Worm (Caenorhabditis elegans) whole organism, L3 larva: ENCODE results near the gene srx-93.

ENCODE experiments used
- elt-1 ChIP-seq: fragments of 150-350 bp; optimal IDR thresholded peaks from 2 replicates; lab custom pipeline; 2014; ENCODE audit warnings: missing biosample characterization, missing genetic modification characterization
- lin-15B ChIP-seq: fragments of 150-350 bp; optimal IDR thresholded peaks from 2 replicates; lab custom pipeline; 2014; ENCODE audit warnings: missing biosample characterization, missing genetic modification characterization
- nhr-11 ChIP-seq: fragments of 150-350 bp; optimal IDR thresholded peaks from 2 replicates; lab custom pipeline; 2014; ENCODE audit warnings: missing biosample characterization, missing genetic modification characterization
- pqm-1 ChIP-seq: fragments of 150-350 bp; optimal IDR thresholded peaks from 2 replicates; lab custom pipeline; 2017; ENCODE audit warnings: missing biosample characterization, missing genetic modification characterization, inconsistent platforms

ce11 chrV:3611654-3612053 is 8.9 kb downstream of the srx-93 start, which contains the start of gene T22F3.10:
- TF ChIP-seq elt-1 (tag; lab: Kevin White, UChicago) (no peak), pqm-1 (tag; lab: Kevin White, UChicago) (no peak), nhr-11 (tag; lab: Kevin White, UChicago) (no peak), lin-15B (tag; lab: Kevin White, UChicago) (no peak)
